Fruit fly (Drosophila melanogaster) whole organism: ENCODE measurements around the gene pum.
A peak's percentile ranks its signal among the peaks of the same experiment; 100 is the strongest.

Source experiments
- CG8478 ChIP-seq: fragments of >200 bp; optimal IDR thresholded peaks from 2 replicates; lab custom pipeline; 2018; ENCODE audit warnings: inconsistent platforms
- Dll ChIP-seq: fragments of >200 bp; optimal IDR thresholded peaks from 2 replicates; lab custom pipeline; 2017
- EcR ChIP-seq, 2 experiments: fragments of >200 bp; optimal IDR thresholded peaks; 2 replicates each; lab custom pipeline; 2017; ENCODE audit warnings: missing biosample characterization in 2 of 2, missing genetic modification characterization in 2 of 2, missing genetic modification reagents in 2 of 2
- pan ChIP-seq: fragments of >200 bp; optimal IDR thresholded peaks from 2 replicates; lab custom pipeline; 2017
- psq ChIP-seq: fragments of >200 bp; optimal IDR thresholded peaks from 2 replicates; lab custom pipeline; 2017
- usp ChIP-seq: fragments of >200 bp; optimal IDR thresholded peaks from 2 replicates; lab custom pipeline; 2017; ENCODE audit warnings: missing biosample characterization, missing genetic modification characterization, mixed read lengths

Gene pum

dm6 chr3R:9246879-9247621 is 9.6 kb upstream of the pum start:
- TF ChIP-seq EcR (GFP tag; optimal IDR thresholded peaks at IDR 0.05; lab: Kevin White, UChicago) (no peak), CG8478 (lab: Kevin White, UChicago) (no peak), pan (lab: Kevin White, UChicago) (no peak), psq (no peak), usp (GFP tag; lab: Kevin White, UChicago) (no peak), Dll (lab: Kevin White, UChicago) (no peak)

DNA sequence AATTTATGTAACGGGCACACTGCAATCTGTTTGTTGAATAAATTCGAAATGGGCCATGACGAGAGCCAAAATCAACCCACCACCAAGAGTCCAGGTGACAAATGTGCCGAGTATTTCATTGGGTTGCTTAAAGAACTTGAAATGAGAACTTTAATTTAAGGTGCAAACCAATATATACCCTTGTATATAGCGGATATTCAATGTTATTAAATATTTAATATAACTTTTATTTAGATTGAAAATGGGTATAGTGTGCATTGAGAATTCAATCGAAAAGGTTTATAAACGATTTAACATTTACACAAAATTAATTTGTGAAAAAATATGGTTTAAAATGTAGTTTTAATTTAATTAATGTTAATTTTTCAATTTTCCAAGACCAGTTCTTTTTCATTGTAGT is 8.9 kb upstream of the pum start, which contains the start of gene CG8420:
Gene CG8420, plus strand, starts transcription at position 284 of the 400 bp plus-strand sequence.
- TF ChIP-seq CG8478 (lab: Kevin White, UChicago) (no peak), usp (GFP tag; lab: Kevin White, UChicago) (no peak)

DNA sequence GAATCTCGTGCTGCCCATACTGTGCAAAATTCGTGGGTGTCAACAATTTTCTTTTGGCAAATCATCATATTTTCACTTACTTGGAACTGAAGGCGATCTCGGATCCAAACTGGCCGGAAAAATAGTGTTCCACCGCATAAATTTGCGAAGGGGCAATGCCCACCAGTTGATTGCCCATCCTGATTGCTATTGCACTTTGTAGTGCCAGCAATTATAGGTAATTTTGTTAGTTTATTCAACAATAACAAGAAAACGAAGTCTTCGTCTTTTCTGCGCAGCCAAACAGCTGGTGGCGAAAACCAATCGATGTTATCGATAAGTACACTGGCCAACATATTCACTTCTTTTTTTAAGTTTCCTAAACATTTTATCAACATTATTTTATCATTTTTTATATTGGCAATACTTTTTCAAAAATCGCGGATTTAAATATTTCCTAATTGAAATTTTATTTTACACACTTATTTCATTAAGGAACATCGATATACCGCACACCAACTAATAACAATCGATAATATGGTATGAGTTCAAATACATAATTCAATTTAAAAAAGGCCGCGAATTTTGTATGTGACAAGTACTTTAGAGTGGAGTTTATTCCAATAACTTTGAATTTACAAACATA is 8.2 kb upstream of the pum start, which contains the start of gene Vps15:
Gene Vps15, minus strand, starts transcription at position 294 of the 625 bp plus-strand sequence.
- TF ChIP-seq usp (GFP tag; lab: Kevin White, UChicago) (no peak), CG8478 (lab: Kevin White, UChicago) (no peak)

- TF ChIP-seq EcR (GFP tag; optimal IDR thresholded peaks at IDR 0.05; lab: Kevin White, UChicago) (no peak), psq (no peak), pan (lab: Kevin White, UChicago) (no peak), usp (GFP tag; lab: Kevin White, UChicago) (no peak), Dll (lab: Kevin White, UChicago) (no peak), CG8478 (lab: Kevin White, UChicago) (no peak)
Measured at dm6 chr3R:9240554-9240953, 3.1 kb upstream of the pum start, which contains the start of gene D1. Gene D1, minus strand, starts transcription at chr3R:9240654.

DNA sequence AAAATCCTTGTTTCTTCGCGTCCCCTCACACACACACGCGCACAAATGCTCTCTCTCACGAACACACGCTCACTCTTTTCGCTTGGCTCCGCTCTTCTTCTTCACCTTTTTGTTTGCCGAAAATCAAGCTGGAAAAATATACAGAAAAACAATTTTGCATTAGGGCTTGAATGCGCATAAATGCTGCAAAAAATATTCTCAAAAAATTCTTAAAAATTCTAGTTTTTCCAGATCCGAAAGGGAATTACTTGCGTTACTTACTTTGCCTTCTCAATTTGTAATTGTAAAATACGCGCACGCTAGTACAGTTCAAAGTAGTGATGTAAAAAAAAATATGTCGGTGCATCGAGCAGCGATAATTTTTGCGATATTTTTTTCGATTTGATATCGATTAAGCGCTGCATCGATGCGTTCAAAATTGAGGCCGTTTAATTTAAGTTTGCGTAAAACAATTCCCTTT is 2.5 kb upstream of the pum start:
- TF ChIP-seq psq (no peak), CG8478 (lab: Kevin White, UChicago) (no peak), Dll (lab: Kevin White, UChicago) (no peak), usp (GFP tag; lab: Kevin White, UChicago) (no peak), pan (lab: Kevin White, UChicago) (no peak), EcR (GFP tag; optimal IDR thresholded peaks at IDR 0.05; lab: Kevin White, UChicago) (no peak)

dm6 chr3R:9236883-9237267 is 607 bp downstream of the pum start:
- TF ChIP-seq usp (GFP tag; lab: Kevin White, UChicago) (no peak), Dll (lab: Kevin White, UChicago) (peak; percentile 93)

- TF ChIP-seq pan (lab: Kevin White, UChicago) (no peak), Dll (lab: Kevin White, UChicago) (no peak), CG8478 (lab: Kevin White, UChicago) (no peak), usp (GFP tag; lab: Kevin White, UChicago) (no peak), psq (no peak), EcR (GFP tag; optimal IDR thresholded peaks at IDR 0.05; lab: Kevin White, UChicago) (no peak)
Measured at dm6 chr3R:9236070-9236492, 1.4 kb downstream of the pum start.

dm6 chr3R:9234756-9235255 is 2.7 kb downstream of the pum start:
- TF ChIP-seq Dll (lab: Kevin White, UChicago) (no peak), psq (no peak), CG8478 (lab: Kevin White, UChicago) (no peak), pan (lab: Kevin White, UChicago) (no peak)

DNA sequence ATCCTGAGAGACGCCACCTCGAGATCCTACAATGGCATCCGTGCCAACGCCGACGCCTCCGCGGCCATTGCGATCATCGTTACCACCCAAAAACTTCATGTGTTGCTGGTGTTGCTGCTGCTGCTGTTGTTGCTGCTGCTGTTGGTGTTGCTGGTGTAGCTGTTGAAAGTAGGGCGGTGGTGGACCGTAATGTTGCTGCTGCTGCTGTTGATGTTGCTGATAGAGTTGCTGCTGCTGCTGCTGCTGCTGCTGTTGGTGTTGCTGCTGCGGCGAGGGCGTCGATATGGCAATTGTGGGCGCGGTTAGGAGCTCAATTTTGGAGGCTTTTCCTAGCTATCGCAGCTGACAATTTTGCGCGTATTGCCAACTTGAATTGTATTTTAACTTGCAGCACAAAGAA is 3.7 kb downstream of the pum start:
- TF ChIP-seq Dll (lab: Kevin White, UChicago) (no peak), EcR (GFP tag; optimal IDR thresholded peaks at IDR 0.05; lab: Kevin White, UChicago) (no peak), pan (lab: Kevin White, UChicago) (no peak), usp (GFP tag; lab: Kevin White, UChicago) (no peak), psq (no peak), CG8478 (lab: Kevin White, UChicago) (no peak)

- TF ChIP-seq pan (lab: Kevin White, UChicago) (no peak), EcR (GFP tag; optimal IDR thresholded peaks at IDR 0.05; lab: Kevin White, UChicago) (no peak), CG8478 (lab: Kevin White, UChicago) (no peak), usp (GFP tag; lab: Kevin White, UChicago) (no peak), Dll (lab: Kevin White, UChicago) (no peak), psq (no peak)
Measured at dm6 chr3R:9232346-9232745, 5.1 kb downstream of the pum start.

- no peak for TF ChIP-seq usp (GFP tag; lab: Kevin White, UChicago)
- TF ChIP-seq pan (lab: Kevin White, UChicago), result no peak
- no peak for TF ChIP-seq Dll (lab: Kevin White, UChicago)
- TF ChIP-seq psq, result no peak
- no peak for TF ChIP-seq CG8478 (lab: Kevin White, UChicago)
- TF ChIP-seq EcR (GFP tag; optimal IDR thresholded peaks at IDR 0.05; lab: Kevin White, UChicago), result no peak
Measured at dm6 chr3R:9229996-9230601, 7.4 kb downstream of the pum start.
